Worm (Caenorhabditis elegans) whole organism, mixed stage, embryonic: ENCODE data around the gene R07H5.16.

Source experiments
- bed-3 ChIP-seq: fragments of 200-800 bp; sonication (Bioruptor generic); optimal IDR thresholded peaks from 3 replicates; lab custom pipeline; 2018; ENCODE audit warnings: mild to moderate bottlenecking, missing genetic modification characterization, moderate library complexity, missing compliant biosample characterization
- ceh-39 ChIP-seq: fragments of 150-350 bp; optimal IDR thresholded peaks from 2 replicates; lab custom pipeline; 2014; ENCODE audit warnings: missing biosample characterization, missing genetic modification characterization
- ceh-83 ChIP-seq: fragments of 200-800 bp; sonication (Bioruptor generic); optimal IDR thresholded peaks from 2 replicates; lab custom pipeline; 2018; ENCODE audit warnings: mild to moderate bottlenecking, missing genetic modification characterization, missing compliant biosample characterization
- ces-1 ChIP-seq: fragments of 150-350 bp; optimal IDR thresholded peaks from 2 replicates; lab custom pipeline; 2014; ENCODE audit warnings: missing biosample characterization, missing genetic modification reagents, missing genetic modification characterization
- cnd-1 ChIP-seq: fragments of 200-800 bp; sonication (Bioruptor generic); optimal IDR thresholded peaks from 2 replicates; lab custom pipeline; 2018; ENCODE audit warnings: mild to moderate bottlenecking, missing genetic modification characterization, missing compliant biosample characterization
- drap-1 ChIP-seq: fragments of 200-800 bp; sonication (Bioruptor generic); optimal IDR thresholded peaks from 3 replicates; lab custom pipeline; 2018; ENCODE audit warnings: mild to moderate bottlenecking, missing genetic modification characterization, missing compliant biosample characterization
- elt-1 ChIP-seq: sonication (generic microtip); optimal IDR thresholded peaks from 2 replicates; lab custom pipeline; 2017; ENCODE audit warnings: missing genetic modification characterization, mild to moderate bottlenecking, missing compliant biosample characterization, antibody characterized with exemption, moderate library complexity, borderline replicate concordance; ENCODE audit not compliant: insufficient read depth
- elt-3 ChIP-seq: fragments of 150-350 bp; optimal IDR thresholded peaks from 2 replicates; lab custom pipeline; 2014; ENCODE audit warnings: missing biosample characterization, missing genetic modification characterization
- flh-1 ChIP-seq: fragments of 200-800 bp; sonication (Bioruptor generic); optimal IDR thresholded peaks from 2 replicates; lab custom pipeline; 2018; ENCODE audit warnings: mild to moderate bottlenecking, missing genetic modification characterization, moderate library complexity, missing compliant biosample characterization
- hlh-1 ChIP-seq: fragments of 150-350 bp; optimal IDR thresholded peaks from 2 replicates; lab custom pipeline; 2014; ENCODE audit warnings: missing biosample characterization, missing genetic modification reagents, missing genetic modification characterization
- lin-13 ChIP-seq: fragments of 150-350 bp; optimal IDR thresholded peaks from 2 replicates; lab custom pipeline; 2014; ENCODE audit warnings: missing biosample characterization, missing genetic modification characterization
- lin-32 ChIP-seq: fragments of 200-800 bp; sonication (Bioruptor generic); optimal IDR thresholded peaks from 2 replicates; lab custom pipeline; 2018; ENCODE audit warnings: mild to moderate bottlenecking, missing genetic modification characterization, missing compliant biosample characterization
- lsy-2 ChIP-seq: fragments of 150-350 bp; optimal IDR thresholded peaks from 2 replicates; lab custom pipeline; 2014; ENCODE audit warnings: missing biosample characterization, missing genetic modification characterization
- mab-5 ChIP-seq: fragments of 150-350 bp; optimal IDR thresholded peaks from 2 replicates; lab custom pipeline; 2014; ENCODE audit warnings: missing biosample characterization, missing genetic modification characterization
- mep-1 ChIP-seq: fragments of 150-350 bp; optimal IDR thresholded peaks from 2 replicates; lab custom pipeline; 2017; ENCODE audit warnings: missing biosample characterization, missing genetic modification reagents, missing genetic modification characterization, inconsistent platforms
- nhr-2 ChIP-seq: fragments of 150-350 bp; optimal IDR thresholded peaks from 2 replicates; lab custom pipeline; 2014; ENCODE audit warnings: missing biosample characterization, missing genetic modification characterization
- nhr-237 ChIP-seq: fragments of 150-350 bp; optimal IDR thresholded peaks from 2 replicates; lab custom pipeline; 2014; ENCODE audit warnings: missing biosample characterization, missing genetic modification characterization
- nhr-28 ChIP-seq: fragments of 150-350 bp; optimal IDR thresholded peaks from 2 replicates; lab custom pipeline; 2014; ENCODE audit warnings: missing biosample characterization, missing genetic modification characterization
- nhr-76 ChIP-seq: sonication (generic microtip); optimal IDR thresholded peaks from 2 replicates; lab custom pipeline; 2017; ENCODE audit warnings: missing biosample characterization, missing genetic modification characterization
- pha-4 ChIP-seq: fragments of 150-350 bp; optimal IDR thresholded peaks from 2 replicates; lab custom pipeline; 2018; ENCODE audit warnings: missing biosample characterization, missing genetic modification reagents, missing genetic modification characterization
- sem-2 ChIP-seq: fragments of 200-800 bp; sonication (Bioruptor generic); optimal IDR thresholded peaks from 2 replicates; lab custom pipeline; 2018; ENCODE audit warnings: mild to moderate bottlenecking, missing genetic modification characterization, missing compliant biosample characterization
- snpc-4 ChIP-seq: fragments of 150-350 bp; optimal IDR thresholded peaks from 2 replicates; lab custom pipeline; 2014; ENCODE audit warnings: missing biosample characterization, missing genetic modification characterization
- sptf-1 ChIP-seq: sonication (generic microtip); optimal IDR thresholded peaks from 2 replicates; lab custom pipeline; 2017; ENCODE audit warnings: mild to moderate bottlenecking, missing genetic modification characterization, moderate library complexity, missing compliant biosample characterization
- unc-120 ChIP-seq: sonication (generic microtip); optimal IDR thresholded peaks from 2 replicates; lab custom pipeline; 2017; ENCODE audit warnings: missing genetic modification characterization, missing compliant biosample characterization; ENCODE audit not compliant: poor library complexity, severe bottlenecking
- unc-39 ChIP-seq: fragments of 150-350 bp; optimal IDR thresholded peaks from 2 replicates; lab custom pipeline; 2014; ENCODE audit warnings: missing biosample characterization, missing genetic modification characterization
- unc-62 ChIP-seq: fragments of 150-350 bp; optimal IDR thresholded peaks from 2 replicates; lab custom pipeline; 2014; ENCODE audit warnings: missing biosample characterization, missing genetic modification reagents, missing genetic modification characterization
- zip-8 ChIP-seq: fragments of 150-350 bp; optimal IDR thresholded peaks from 2 replicates; lab custom pipeline; 2014; ENCODE audit warnings: missing biosample characterization, missing genetic modification characterization
- ztf-11 ChIP-seq: fragments of 150-350 bp; optimal IDR thresholded peaks from 2 replicates; lab custom pipeline; 2014; ENCODE audit warnings: missing biosample characterization, missing genetic modification characterization

The R07H5.16 gene

DNA sequence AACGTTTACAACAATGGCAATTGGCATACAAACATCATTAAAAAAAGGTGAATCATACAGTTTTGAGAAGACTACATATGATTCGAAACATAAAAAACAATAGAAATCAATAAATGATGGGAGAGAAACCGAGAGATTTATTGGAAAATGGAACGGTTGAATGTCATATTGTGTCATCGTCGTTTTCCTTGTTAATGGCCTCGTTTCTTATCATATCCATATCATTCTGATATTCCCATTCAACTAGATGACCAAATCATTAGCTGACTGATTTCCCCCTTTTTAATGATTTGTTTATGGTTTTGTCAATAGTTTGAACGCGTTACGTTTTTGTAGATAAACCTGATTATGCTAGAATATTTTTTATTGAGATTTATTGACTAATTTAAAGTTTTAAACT lies 24.4 kb upstream of the R07H5.16 start:
- TF ChIP-seq ztf-11 (tag; lab: Kevin White, UChicago), result no peak
- TF ChIP-seq ceh-39 (tag; lab: Kevin White, UChicago), result no peak
- TF ChIP-seq lin-32 (GFP tag; lab: Kevin White, UChicago), result no peak
- TF ChIP-seq lin-13, result no peak
- TF ChIP-seq unc-120 (tag; lab: Kevin White, UChicago), result no peak
- TF ChIP-seq sptf-1 (tag; lab: Kevin White, UChicago), result no peak
- TF ChIP-seq nhr-76 (tag; lab: Kevin White, UChicago), result no peak
- no peak for TF ChIP-seq mab-5 (tag; lab: Kevin White, UChicago)
- no peak for TF ChIP-seq cnd-1 (tag; lab: Kevin White, UChicago)
- TF ChIP-seq unc-39, result no peak

DNA sequence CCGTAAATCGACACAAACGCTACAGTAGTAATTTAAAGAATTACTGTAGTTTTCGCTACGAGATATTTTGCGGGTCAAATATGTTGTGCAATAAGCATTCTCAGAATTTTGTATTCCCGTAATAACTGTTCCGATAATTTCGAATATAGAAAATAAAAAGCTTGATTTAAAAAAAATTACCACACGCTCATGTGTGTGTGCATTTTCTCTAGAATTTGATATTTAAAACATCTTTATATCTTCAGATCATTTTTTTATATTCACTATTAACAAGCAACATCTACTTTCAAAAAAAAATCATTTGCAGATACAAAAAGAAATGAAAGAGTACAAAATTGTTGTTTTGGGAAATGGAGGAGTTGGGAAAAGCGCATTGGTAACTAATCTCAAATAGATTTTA lies 22.2 kb upstream of the R07H5.16 start, which contains the start of gene rap-3:
Gene rap-3, plus strand, starts transcription at position 301 of the 400 bp plus-strand sequence.
- TF ChIP-seq mab-5 (tag; lab: Kevin White, UChicago) (no peak), mep-1 (tag; lab: Kevin White, UChicago) (no peak), elt-3 (tag; lab: Kevin White, UChicago) (no peak), snpc-4 (no peak), nhr-2 (tag; lab: Kevin White, UChicago) (no peak), unc-62 (GFP tag; lab: Kevin White, UChicago) (no peak), ceh-39 (tag; lab: Kevin White, UChicago) (no peak), lin-32 (GFP tag; lab: Kevin White, UChicago) (no peak), ztf-11 (tag; lab: Kevin White, UChicago) (no peak), hlh-1 (tag; lab: Kevin White, UChicago) (no peak), nhr-28 (tag; lab: Kevin White, UChicago) (no peak), unc-120 (tag; lab: Kevin White, UChicago) (no peak), sptf-1 (tag; lab: Kevin White, UChicago) (no peak), ceh-83 (GFP tag; lab: Kevin White, UChicago) (no peak), flh-1 (GFP tag; lab: Kevin White, UChicago) (no peak), lsy-2 (tag; lab: Kevin White, UChicago) (no peak), bed-3 (GFP tag; lab: Kevin White, UChicago) (no peak), elt-1 (no peak)
- TF ChIP-seq, all 35 proteins: peak for 0

DNA sequence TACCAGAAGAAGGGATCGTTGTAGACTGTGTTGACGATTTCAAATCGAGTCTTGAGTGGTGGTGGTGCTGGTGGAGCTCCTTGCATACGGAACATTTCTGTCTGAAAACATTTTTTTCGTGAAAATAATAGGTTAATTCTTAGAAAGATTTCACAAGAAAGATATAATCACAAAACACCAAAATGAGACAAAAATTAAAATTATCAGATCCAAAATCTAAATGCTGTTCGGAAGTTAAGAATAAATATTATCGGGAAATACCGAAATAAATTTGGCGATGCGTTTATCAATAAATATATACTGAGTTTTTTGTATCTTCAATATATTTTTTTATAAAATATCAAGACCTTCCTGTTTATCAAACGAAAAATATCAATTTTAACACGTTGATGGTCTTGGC lies 20.6 kb upstream of the R07H5.16 start, which contains the start of gene C08F8.9:
Gene C08F8.9, minus strand, starts transcription at position 101 of the 400 bp plus-strand sequence.
- no peak for TF ChIP-seq ceh-39 (tag; lab: Kevin White, UChicago)
- TF ChIP-seq elt-1, result no peak

DNA sequence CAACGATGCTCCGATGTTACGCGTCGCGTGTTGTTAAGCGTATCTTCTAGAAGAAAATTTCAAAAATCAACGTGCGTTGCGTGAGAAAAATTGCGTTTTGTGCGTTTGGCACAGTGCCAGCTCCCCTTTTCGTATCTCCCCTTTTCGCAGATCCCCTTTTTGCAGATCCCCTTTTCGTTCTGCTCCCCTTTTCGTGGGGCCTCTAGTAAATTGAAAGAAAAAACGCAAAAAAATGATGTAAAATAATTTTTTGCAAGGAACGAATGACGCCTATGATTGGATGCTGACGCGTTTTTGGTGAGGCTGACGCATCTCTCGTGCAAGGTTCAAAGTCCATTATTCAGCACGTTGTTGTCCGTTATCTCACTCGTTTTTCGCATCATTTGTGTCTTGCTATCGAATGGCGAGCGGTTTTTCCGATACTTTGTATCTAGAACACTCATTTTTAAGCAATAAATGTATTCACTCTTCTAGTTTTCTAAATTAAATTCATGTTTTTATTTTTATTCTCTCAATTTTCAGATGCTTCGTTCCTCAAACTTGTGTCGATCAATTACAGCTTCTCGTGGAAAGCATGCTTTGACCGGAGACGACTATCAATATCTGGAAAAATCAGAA lies 19.9 kb upstream of the R07H5.16 start, which contains the start of gene cpt-2:
Gene cpt-2, plus strand, starts transcription at position 523 of the 618 bp plus-strand sequence.
- peak; percentile 36 for TF ChIP-seq unc-62 (GFP tag; lab: Kevin White, UChicago)
- peak; percentile 4 for TF ChIP-seq mep-1 (tag; lab: Kevin White, UChicago)
- peak; percentile 64 for TF ChIP-seq lin-13
- TF ChIP-seq elt-3 (tag; lab: Kevin White, UChicago), result peak; percentile 28
- TF ChIP-seq nhr-237 (tag; lab: Kevin White, UChicago), result peak; percentile 17
- peak; percentile 36 for TF ChIP-seq ces-1 (GFP tag; lab: Kevin White, UChicago)
- peak; percentile 17 for TF ChIP-seq lsy-2 (tag; lab: Kevin White, UChicago)
- TF ChIP-seq pha-4 (tag; lab: Kevin White, UChicago), result peak; percentile 25
- TF ChIP-seq, all 35 proteins: peak for 8; not testable (repeated sequence) for 27

DNA sequence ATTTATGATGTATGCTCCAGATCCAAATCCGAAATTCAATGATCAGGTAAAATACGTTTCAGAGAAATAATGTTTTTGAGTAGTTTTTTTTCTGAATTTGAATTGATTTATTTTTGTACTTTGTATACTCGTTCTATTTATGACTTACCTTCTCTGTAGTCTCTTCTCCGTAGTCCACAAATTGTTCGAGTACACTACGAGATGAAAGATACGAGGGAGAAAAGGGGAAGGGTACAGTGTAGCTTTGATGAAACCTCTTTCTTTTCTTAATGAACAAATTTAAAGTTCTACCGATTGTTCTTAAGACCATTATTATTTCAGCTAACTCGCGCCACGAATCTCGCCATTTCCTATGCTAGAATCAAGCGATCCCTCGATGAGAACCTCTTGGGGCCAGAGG lies 19.1 kb upstream of the R07H5.16 start:
- no peak for TF ChIP-seq sem-2 (GFP tag; lab: Kevin White, UChicago)
- TF ChIP-seq lsy-2 (tag; lab: Kevin White, UChicago), result no peak
- no peak for TF ChIP-seq ces-1 (GFP tag; lab: Kevin White, UChicago)
- no peak for TF ChIP-seq drap-1
- TF ChIP-seq mep-1 (tag; lab: Kevin White, UChicago), result no peak
- TF ChIP-seq snpc-4, result no peak
- no peak for TF ChIP-seq ztf-11 (tag; lab: Kevin White, UChicago)
- TF ChIP-seq zip-8, result no peak
- TF ChIP-seq cnd-1 (tag; lab: Kevin White, UChicago), result no peak
- TF ChIP-seq, all 35 proteins: peak for 0
